Worm (Caenorhabditis elegans): ENCODE measurements around the gene F54C8.1.

DNA sequence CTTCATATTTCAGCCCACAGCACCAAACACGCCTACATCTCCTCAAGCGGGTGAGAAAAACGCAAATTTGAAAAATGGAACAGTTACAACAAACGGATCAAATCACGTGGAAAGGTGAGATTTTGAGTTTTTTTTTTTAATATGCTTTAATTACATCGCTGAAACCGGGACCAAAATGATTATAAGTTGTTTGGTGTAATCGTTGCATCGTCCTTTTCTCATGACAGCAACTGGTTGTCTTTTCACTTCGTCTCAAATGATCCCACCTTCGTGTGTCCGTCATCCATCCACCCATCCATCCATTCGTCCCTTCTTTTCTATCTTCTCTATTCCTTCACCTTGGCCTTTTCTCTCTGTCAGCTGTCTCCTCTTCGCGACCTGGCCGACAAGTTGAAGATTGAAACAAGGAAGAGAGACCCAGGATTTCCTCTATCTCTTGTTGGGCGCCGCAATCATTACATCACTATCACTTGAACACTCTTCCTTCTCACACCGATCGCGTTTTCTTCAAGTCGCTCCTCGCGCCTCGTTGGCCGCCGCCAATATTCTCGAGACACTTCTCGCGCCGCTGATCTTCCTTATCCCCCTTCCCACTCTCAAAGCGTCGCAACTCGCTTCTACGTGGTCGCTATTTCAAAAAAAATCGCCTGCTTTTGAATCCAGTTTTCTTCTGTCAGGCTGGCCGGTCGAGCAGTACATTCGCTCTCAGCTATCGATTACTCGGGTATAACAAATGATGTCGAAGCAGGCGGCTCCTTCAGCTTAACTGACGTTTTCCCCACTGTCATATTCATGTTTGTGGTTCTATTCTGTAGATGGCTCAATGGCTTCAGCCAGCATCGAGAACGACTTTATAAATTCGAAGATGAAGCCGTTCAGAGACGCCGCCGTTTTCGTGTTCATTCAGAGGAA lies 17.9 kb downstream of the F54C8.1 start:
- TF ChIP-seq ama-1 (optimal IDR thresholded peaks at IDR 0.05) (no peak), ceh-36 (tag; optimal IDR thresholded peaks at IDR 0.05) (no peak), tbx-37 (GFP tag; conservative IDR thresholded peaks at IDR 0.05) (no peak)

Measured in whole organism, early embryonic.